Worm (Caenorhabditis elegans) whole organism, young adult: ENCODE data around the gene R11H6.4.

Source experiments
- T26A5.8 ChIP-seq: sonication (generic microtip); optimal IDR thresholded peaks from 2 replicates; lab custom pipeline; 2016; ENCODE audit warnings: missing genetic modification characterization, missing compliant biosample characterization
- ama-1 ChIP-seq, 3 experiments: fragments of 150-350 bp in 1 of 3; sonication (generic microtip) in 2 of 3; optimal IDR thresholded peaks; 2 replicates each; lab custom pipeline; 2014 to 2018; ENCODE audit warnings: missing biosample characterization in 2 of 3, missing genetic modification characterization in 2 of 3, missing genetic modification reagents in 2 of 3
- egrh-3 ChIP-seq: fragments of 200-800 bp; sonication (Bioruptor generic); IDR thresholded peaks from 2 replicates; pipeline ENCODE4 v1.3.6; 2022; ENCODE audit warnings: missing genetic modification reagents, missing genetic modification characterization, missing compliant biosample characterization
- lsl-1 ChIP-seq: fragments of 200-800 bp; sonication (Bioruptor generic); optimal IDR thresholded peaks from 2 replicates; lab custom pipeline; 2018; ENCODE audit warnings: mild to moderate bottlenecking, missing genetic modification characterization, moderate library complexity, missing compliant biosample characterization
- nhr-120 ChIP-seq: fragments of 200-800 bp; sonication (Bioruptor generic); IDR thresholded peaks from 2 replicates; pipeline ENCODE4 v1.3.6; 2022; ENCODE audit warnings: missing genetic modification characterization, missing compliant biosample characterization
- sptf-2 ChIP-seq: fragments of 200-800 bp; sonication (Bioruptor generic); optimal IDR thresholded peaks from 2 replicates; lab custom pipeline; 2018; ENCODE audit warnings: mild to moderate bottlenecking, missing genetic modification characterization, missing compliant biosample characterization
- unc-62 ChIP-seq: fragments of 150-350 bp; optimal IDR thresholded peaks from 2 replicates; lab custom pipeline; 2014; ENCODE audit warnings: missing biosample characterization, missing genetic modification reagents, missing genetic modification characterization

DNA sequence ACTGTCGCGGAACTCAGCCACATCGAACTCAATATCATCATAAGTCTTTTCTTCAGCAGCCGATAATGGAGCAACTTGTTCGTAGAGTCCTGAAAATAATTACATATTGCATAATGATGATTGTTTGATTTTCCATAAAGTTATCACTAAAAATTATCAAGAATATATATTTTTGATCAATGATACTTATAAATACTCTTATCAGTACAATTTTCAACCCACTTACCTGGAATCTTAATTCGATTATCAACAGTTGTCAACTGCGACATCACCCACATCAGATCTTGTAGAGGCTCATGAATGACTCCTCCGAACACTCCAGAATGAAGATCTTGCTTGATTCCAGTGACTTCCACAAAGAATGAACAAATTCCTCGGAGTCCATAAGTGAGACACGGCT is 13.8 kb upstream of the R11H6.4 start:
- TF ChIP-seq ama-1 (optimal IDR thresholded peaks at IDR 0.05; lab: Kevin White, UChicago) (no peak), ama-1 (GFP tag; optimal IDR thresholded peaks at IDR 0.05; lab: Kevin White, UChicago) (no peak), T26A5.8 (tag; lab: Kevin White, UChicago) (no peak), nhr-120 (GFP tag; lab: Robert Waterston, UW) (no peak), lsl-1 (GFP tag; lab: Kevin White, UChicago) (no peak), egrh-3 (no peak), sptf-2 (GFP tag; lab: Kevin White, UChicago) (no peak), unc-62 (GFP tag; lab: Kevin White, UChicago) (no peak)
